Fruit fly (Drosophila melanogaster): ENCODE data around the gene Alp5.

DNA sequence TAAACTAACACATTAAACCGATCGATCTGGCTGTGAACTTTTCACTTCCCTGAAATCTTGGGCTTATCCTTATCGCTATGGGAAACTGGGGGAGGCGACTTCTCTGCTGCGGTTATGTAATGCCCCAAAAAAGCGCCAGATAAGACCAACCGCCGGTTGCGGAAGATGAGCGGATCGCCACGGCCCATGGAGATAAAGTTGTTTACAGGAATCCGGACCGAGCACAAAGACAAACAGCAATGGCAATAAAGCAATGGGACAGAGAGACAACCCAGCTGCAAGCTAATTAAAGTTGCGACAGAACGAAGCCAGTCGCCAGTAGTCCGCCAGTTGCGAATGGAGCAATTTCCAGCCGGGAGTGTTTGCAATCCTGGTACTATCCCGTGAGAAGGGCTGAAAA lies 8.8 kb upstream of the Alp5 start, which contains the start of gene CG5697:
- TF ChIP-seq CG8478 (optimal IDR thresholded peaks at IDR 0.05) (no peak), CTCF (optimal IDR thresholded peaks at IDR 0.05) (no peak)

Data from S2 (cell line).